Fruit fly (Drosophila melanogaster) whole organism, pupa: Measurements from ENCODE around the gene CG10472.

ENCODE experiments used
- CG34367 ChIP-seq: fragments of 200-800 bp; sonication (Bioruptor generic); optimal IDR thresholded peaks from 2 replicates; lab custom pipeline; 2018; ENCODE audit warnings: missing biosample characterization, mild to moderate bottlenecking, missing genetic modification characterization
- CG8301 ChIP-seq: fragments of 200-800 bp; sonication (Bioruptor generic); optimal IDR thresholded peaks from 2 replicates; lab custom pipeline; 2018; ENCODE audit warnings: missing biosample characterization, mild to moderate bottlenecking, missing genetic modification characterization

DNA sequence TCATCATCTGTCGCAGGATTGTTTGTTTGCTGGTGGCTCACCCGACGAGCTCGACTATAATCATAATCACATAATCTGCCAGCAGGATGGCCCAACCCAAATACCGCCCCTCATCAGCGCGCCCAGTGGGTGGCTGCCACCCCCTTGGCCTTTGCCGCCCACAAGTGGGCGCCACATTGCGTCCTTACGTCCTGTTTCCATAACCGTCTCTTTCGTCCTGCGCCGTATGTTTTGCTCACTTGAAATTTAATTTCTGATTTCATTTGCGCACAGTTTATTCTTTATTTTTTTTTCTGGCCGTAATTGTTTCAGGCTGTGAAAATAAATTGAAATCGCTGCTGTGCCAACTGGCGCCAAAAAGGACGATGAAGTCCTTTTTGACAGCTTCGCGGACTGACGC lies 42.7 kb upstream of the CG10472 start:
- TF ChIP-seq CG34367: no peak
- no peak for TF ChIP-seq CG8301
